Fruit fly (Drosophila melanogaster): ENCODE data around the gene S.

DNA sequence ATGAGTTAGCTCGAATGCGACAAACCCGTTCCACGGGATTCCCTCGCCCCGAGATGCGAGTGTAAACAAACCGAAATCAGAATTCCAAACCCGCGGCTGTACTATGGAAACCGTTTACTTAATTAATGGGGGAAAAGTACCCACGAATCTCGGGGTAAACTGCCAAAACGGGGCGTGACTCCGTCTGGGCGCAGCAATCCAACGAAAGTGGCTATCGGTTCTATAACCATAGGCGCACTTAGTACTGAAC is 45.0 kb upstream of the S start:
- no peak for TF ChIP-seq Hr83 (GFP tag; optimal IDR thresholded peaks at IDR 0.05; ENCODE audit: poor library complexity, severe bottlenecking)
- no peak for TF ChIP-seq brk (GFP tag; optimal IDR thresholded peaks at IDR 0.05)
- no peak for TF ChIP-seq CrebA (GFP tag; optimal IDR thresholded peaks at IDR 0.05; ENCODE audit: borderline replicate concordance)

Measured in whole organism, wandering third instar larva.